Fruit fly (Drosophila melanogaster) whole organism: ENCODE data around the gene CG2129.

Experiments used
- CG8478 ChIP-seq: fragments of >200 bp; optimal IDR thresholded peaks from 2 replicates; lab custom pipeline; 2018; ENCODE audit warnings: inconsistent platforms
- Dll ChIP-seq: fragments of >200 bp; optimal IDR thresholded peaks from 2 replicates; lab custom pipeline; 2017
- EcR ChIP-seq, 2 experiments: fragments of >200 bp; optimal IDR thresholded peaks; 2 replicates each; lab custom pipeline; 2017; ENCODE audit warnings: missing biosample characterization in 2 of 2, missing genetic modification characterization in 2 of 2, missing genetic modification reagents in 2 of 2
- pan ChIP-seq: fragments of >200 bp; optimal IDR thresholded peaks from 2 replicates; lab custom pipeline; 2017
- psq ChIP-seq: fragments of >200 bp; optimal IDR thresholded peaks from 2 replicates; lab custom pipeline; 2017
- usp ChIP-seq: fragments of >200 bp; optimal IDR thresholded peaks from 2 replicates; lab custom pipeline; 2017; ENCODE audit warnings: missing biosample characterization, missing genetic modification characterization, mixed read lengths

The CG2129 gene

DNA sequence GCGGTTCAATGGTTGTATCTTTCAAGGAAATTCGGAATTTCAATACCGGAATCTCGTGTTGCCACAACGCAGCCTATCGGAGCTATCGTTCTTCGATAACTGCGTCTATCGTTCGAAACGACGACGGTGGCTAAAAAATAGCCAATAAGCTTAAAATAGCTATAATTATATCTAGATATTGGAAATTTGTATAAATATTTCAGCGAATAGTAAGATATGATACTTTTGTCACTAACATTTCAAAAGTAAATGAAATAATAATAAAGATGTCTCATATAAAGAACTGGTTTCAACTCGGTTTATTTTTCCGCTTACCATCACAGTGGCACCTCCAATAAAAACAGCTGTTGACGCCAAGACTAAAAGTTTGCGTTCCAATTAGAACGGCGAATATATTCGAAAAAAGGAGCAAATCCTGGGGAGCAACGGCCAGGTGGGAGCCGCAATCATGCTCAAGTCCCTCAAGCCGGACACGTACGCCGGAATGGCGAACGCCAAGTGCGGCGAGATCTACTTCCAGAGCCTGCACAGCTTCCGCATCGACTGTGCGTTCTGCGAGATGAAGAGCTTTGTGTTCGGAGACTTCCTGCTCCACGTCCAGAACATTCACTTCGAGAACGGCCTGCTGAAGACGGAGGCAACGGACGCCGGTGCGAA, at the start of gene CG2129, which contains the start of gene alpha-PheRS:
TSS of gene CG2129 (plus strand) at position 339 of the 657 bp plus-strand sequence.
TSS of gene alpha-PheRS (minus strand) at position 102 of the 657 bp plus-strand sequence.
- TF ChIP-seq EcR (GFP tag; optimal IDR thresholded peaks at IDR 0.05; lab: Kevin White, UChicago) (no peak), Dll (lab: Kevin White, UChicago) (no peak), psq (no peak), pan (lab: Kevin White, UChicago) (no peak), usp (no peak), CG8478 (lab: Kevin White, UChicago) (no peak)

DNA sequence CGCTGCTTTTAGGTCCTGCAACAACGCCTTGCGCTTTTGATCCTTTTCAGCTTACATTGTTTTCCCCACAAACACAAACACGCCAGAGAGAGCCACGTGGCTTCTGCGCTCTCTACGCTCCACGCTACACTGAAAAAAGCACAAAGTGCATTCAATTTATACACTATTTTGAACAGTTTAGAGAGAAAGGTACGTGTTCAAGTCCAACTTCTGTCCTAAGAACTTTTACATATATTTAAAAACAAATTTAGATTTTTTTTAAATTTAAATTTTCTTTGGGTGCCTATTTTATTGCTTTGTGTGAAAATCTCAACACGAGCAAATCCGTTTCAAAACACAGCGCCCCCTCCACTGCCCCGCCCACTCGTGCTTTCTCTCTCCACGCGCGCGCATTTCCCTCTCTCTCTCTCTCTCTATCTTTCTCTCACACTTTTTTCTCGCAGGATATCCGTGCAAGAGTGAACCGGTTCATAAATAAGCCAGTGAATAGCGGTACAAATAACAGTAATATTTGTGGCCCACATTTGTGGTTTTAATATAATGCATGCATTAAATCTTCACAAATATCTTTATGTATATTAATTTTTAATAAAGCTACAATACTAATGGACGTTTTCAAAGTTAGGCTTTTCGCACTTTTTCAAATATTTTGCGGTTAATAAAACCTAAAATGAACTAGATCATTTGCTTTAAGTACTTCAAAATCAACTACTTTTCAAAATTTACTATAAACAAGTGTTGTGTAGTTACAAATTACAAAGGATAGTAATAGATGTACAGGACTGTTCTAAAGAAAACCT, 45.4 kb upstream of the CG2129 start:
- TF ChIP-seq EcR (GFP tag; optimal IDR thresholded peaks at IDR 0.05; lab: Kevin White, UChicago) (no peak), usp (no peak), pan (lab: Kevin White, UChicago) (no peak), psq (no peak), Dll (lab: Kevin White, UChicago) (no peak), CG8478 (lab: Kevin White, UChicago) (no peak)

DNA sequence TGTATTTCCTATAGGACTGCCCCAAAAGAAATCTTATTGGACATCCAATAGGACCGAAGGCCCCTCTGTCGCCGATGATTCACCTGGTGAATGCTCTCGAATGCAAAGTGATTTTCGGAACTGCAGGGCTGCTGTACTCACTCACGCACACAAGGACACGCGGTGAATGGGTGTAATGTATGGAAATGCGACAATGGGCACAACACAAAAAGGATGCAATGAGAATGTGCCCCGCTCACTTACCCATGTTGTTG, 44.9 kb upstream of the CG2129 start:
- TF ChIP-seq psq (no peak), Dll (lab: Kevin White, UChicago) (no peak), EcR (GFP tag; optimal IDR thresholded peaks at IDR 0.05; lab: Kevin White, UChicago) (no peak), pan (lab: Kevin White, UChicago) (no peak), CG8478 (lab: Kevin White, UChicago) (no peak), usp (no peak)

DNA sequence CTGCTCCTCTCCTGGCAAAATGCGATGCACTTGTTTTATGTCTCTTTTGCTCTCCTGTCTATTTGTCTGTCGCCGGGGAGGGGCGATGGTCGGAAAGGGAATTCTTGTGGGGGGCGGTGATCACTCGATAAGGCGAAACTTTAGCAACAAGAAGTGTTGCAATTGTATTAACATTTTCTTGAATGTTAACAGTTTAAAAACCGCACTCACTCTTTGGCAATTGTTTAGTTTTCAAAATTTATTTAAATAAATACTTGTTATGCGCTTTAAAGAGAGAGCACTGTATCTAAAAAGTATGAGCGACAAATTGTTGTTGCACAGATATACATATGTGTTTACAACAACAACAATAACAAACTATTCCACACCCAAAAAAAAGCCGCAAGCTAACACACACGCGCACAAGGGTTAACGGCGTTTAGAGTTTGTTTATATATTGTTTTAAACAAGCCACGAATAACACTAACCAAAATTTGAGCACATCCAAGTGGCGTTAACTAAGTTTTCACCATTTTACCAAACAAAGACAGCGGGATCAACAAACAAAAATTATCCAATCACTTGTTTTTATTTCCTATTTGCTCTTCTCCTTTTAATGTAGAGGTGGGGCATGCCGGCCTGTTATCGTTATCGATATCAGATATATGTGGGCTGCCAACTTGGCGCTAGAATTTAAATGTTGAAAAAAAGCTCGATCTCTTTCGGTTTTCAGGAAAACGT, 44.0 kb upstream of the CG2129 start, which contains the start of gene CG2258:
TSS of gene CG2258 (minus strand) at position 617 of the 720 bp plus-strand sequence.
- TF ChIP-seq Dll (lab: Kevin White, UChicago): no peak
- no peak for TF ChIP-seq psq
- no peak for TF ChIP-seq EcR (GFP tag; optimal IDR thresholded peaks at IDR 0.05; lab: Kevin White, UChicago)
- TF ChIP-seq usp: no peak
- no peak for TF ChIP-seq pan (lab: Kevin White, UChicago)
- TF ChIP-seq CG8478 (lab: Kevin White, UChicago): no peak

DNA sequence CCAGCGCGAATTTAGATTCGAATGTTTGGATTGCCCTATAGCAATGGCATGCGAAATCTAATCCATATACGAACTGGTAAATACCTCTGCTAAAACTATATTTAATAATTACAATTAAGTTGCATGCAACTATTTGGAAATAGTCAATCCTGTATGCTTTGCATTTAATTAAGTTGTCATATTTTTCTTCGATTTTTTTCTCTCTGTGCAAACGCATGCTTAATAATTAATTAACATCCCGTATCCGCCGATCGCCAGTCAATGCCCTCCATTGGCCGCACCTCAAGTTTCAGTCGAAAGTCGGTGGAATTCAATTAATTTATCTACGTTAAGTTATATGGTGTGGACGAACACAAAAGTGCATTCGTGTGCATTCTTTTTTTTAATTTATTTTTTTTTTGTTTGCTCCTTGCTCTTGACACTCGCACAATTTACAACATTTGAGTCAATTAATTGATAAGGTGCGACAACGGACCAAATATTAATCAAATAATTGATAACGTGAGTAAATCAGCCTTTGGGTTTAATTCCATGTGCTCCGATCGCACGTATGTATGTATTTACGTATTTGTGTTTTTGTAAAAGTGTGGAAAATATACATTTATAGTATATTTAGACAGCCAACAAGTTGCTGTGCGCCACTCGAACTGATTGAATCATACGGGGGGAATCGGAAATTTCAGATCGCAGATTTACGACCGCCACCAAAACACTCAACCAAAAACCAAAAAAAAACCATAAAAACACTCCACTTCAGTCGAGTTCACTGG, 39.2 kb upstream of the CG2129 start:
- TF ChIP-seq usp (no peak), pan (lab: Kevin White, UChicago) (no peak), EcR (GFP tag; optimal IDR thresholded peaks at IDR 0.05; lab: Kevin White, UChicago) (no peak), CG8478 (lab: Kevin White, UChicago) (no peak), Dll (lab: Kevin White, UChicago) (no peak), psq (no peak)

DNA sequence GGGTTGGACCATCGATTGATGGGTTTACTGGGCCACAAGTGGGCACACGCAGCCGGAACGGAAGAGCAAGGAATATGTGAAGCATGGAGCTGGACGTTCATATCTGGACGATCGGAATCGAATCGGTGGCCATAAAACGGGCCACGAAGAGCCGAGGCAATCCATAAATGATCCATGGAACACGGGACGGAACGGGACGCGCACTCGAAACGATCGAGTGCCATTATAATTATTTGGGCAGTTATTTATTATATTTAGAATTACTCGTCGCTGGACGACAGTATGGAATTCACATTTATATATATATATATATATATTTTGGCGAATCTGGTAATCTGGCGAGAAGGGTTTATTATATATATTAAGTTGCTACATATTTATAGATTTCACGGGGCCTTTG, 37.7 kb upstream of the CG2129 start:
- no peak for TF ChIP-seq psq
- no peak for TF ChIP-seq CG8478 (lab: Kevin White, UChicago)
- no peak for TF ChIP-seq usp
- no peak for TF ChIP-seq EcR (GFP tag; optimal IDR thresholded peaks at IDR 0.05; lab: Kevin White, UChicago)

DNA sequence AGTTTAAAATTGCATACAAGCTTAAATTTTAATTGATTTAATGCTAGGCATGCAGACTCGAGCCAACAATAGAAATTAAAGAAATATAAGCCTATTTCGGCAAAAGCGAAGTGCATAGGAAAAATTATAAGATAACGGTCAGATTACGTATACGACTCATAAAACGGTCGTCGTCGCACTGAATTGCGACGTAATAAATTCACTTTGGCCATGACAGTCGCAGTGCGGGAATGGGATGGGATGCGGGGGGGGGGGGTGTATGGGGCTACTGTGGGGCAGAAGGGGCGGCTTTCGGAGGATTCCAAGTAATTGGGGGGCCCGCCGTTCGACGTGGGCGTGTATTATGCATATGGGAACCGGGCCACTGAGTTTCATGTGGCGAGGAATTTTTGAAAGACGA, 34.7 kb upstream of the CG2129 start:
- TF ChIP-seq psq (no peak), CG8478 (lab: Kevin White, UChicago) (no peak), EcR (GFP tag; optimal IDR thresholded peaks at IDR 0.05; lab: Kevin White, UChicago) (no peak), usp (no peak), pan (lab: Kevin White, UChicago) (no peak), Dll (lab: Kevin White, UChicago) (no peak)

DNA sequence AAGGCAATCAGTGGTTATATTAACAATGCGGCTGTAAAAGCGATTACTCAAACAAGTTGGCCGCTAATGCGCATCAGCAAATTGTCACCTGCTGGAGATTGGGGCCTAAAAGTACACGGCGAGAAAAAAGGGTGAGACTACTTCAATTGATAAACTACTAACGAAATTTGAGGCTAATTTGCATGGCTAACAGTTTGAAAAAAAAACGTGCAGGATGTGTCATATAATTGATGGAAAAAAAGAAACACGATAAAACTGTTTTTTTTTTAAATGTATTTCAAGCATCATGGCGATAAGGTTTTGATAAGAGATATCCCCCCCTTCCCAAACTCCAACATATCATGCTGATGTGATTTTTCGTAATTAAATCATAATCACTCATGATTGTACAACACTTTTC, 32.9 kb upstream of the CG2129 start:
- TF ChIP-seq pan (lab: Kevin White, UChicago) (no peak), Dll (lab: Kevin White, UChicago) (no peak), CG8478 (lab: Kevin White, UChicago) (no peak), usp (no peak), EcR (GFP tag; optimal IDR thresholded peaks at IDR 0.05; lab: Kevin White, UChicago) (no peak), psq (no peak)

DNA sequence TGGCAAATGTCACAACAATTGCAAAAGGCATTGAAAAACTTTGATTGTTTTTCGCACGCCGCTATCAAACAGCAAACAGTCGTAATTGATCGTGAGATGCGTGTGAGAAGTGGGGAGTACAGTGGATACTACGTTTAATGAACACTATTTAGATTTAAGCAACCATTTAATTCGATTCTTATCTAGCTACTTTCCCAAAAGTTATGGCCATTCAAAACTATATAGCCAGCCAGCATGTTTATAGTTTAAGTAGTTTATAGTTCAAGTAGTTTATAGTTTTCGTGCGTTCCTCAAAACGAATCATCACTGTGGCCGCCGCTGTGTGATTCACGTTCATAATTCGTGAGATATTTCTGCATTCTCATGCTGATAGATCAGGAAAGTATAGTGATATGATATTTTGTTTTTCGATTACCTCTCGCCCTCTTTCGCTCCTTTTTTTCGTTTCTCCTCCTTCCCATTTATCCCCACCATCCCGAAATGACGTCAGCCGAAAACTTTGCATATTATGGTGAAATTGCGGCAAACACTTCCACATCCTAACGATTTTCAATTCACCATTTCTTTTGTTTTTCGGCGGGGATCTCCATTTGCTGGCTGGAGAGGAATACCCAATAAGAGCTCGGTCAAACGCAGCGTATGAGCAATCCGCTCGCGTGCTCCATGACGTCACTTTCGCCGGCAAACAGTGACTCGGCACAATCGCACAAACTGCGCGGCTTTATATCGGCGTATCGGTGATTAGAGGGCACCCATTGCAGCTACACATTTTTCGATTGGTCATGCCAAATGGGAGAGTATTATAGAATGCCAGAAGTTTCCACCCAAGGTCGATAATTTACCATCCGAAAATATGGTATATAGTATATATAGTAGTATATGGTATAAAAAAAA, 32.0 kb upstream of the CG2129 start:
- TF ChIP-seq psq (no peak), usp (no peak), Dll (lab: Kevin White, UChicago) (no peak), EcR (GFP tag; optimal IDR thresholded peaks at IDR 0.05; lab: Kevin White, UChicago) (no peak), pan (lab: Kevin White, UChicago) (no peak), CG8478 (lab: Kevin White, UChicago) (no peak)

DNA sequence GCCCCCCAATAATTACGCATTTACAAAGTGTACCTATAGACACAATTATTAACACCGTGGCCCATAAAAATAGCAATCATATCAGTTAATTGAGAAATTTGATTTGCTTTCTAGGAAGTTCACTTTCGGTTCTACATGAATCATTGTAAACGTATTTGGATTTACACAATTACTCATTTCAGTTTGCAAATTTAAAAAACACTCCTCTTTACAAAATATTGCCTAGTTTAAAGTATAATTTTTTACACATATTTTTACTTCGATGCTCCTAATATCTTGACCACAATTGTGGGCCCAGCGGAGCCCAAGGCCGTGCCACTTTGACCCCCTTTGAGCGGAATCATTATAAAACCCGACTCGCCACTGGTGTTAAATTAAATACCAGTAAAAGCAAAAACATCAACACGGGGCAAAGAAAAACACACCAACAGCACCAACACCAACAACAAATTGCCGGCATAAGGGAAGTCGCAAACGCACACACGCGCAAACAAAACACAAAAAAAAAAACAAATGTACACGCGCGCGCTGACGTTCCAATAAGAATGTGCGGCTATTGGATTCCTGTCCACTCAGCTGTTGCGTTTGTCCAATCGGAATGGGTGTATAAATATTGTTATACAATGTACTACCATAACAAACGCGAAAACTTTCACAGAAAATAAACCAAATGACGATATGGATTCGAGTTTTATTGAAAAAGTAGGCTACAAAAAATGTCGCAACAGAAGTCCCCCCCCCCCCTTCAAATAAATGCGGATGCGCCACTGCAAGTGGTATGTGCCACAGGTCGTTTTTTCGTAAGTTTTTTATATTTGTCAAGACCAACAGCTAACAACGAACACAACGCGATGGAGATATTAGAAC, 30.9 kb upstream of the CG2129 start:
- TF ChIP-seq psq: no peak
- TF ChIP-seq pan (lab: Kevin White, UChicago): no peak
- TF ChIP-seq EcR (GFP tag; optimal IDR thresholded peaks at IDR 0.05; lab: Kevin White, UChicago): no peak
- TF ChIP-seq Dll (lab: Kevin White, UChicago): no peak
- TF ChIP-seq usp: no peak
- TF ChIP-seq CG8478 (lab: Kevin White, UChicago): no peak
